Worm (Caenorhabditis elegans): ENCODE data around the gene F26D2.14.

F26D2.14 gene

ce11 chrV:16433471-16433870 lies 2.2 kb upstream of the F26D2.14 start, which contains the start of gene clec-234:
Gene clec-234 (minus strand): TSS chrV:16433571.
- TF ChIP-seq vab-7 (GFP tag; IDR thresholded peaks at IDR 0.05) (no peak), hlh-11 (tag; optimal IDR thresholded peaks at IDR 0.05) (no peak), nhr-237 (tag; optimal IDR thresholded peaks at IDR 0.05) (no peak), D1046.2 (GFP tag; IDR thresholded peaks at IDR 0.05) (no peak), attf-4 (tag; optimal IDR thresholded peaks at IDR 0.05) (no peak), nhr-25 (tag; optimal IDR thresholded peaks at IDR 0.05; ENCODE audit: borderline replicate concordance, insufficient read depth) (no peak), lin-38 (GFP tag; IDR thresholded peaks at IDR 0.05) (no peak)

ce11 chrV:16437546-16437945 lies 1.9 kb downstream of the F26D2.14 start, which contains the start of gene F26D2.15:
Gene F26D2.15 (plus strand): TSS chrV:16437846.
- TF ChIP-seq lir-3 (tag; optimal IDR thresholded peaks at IDR 0.05) (no peak), unc-62 (GFP tag; optimal IDR thresholded peaks at IDR 0.05 in 1 of 2) (peak in 1 of 2 experiments; percentile 72), unc-62 (tag; optimal IDR thresholded peaks at IDR 0.05) (no peak), sdz-12 (GFP tag; optimal IDR thresholded peaks at IDR 0.05) (no peak), saeg-2 (GFP tag; IDR thresholded peaks at IDR 0.05) (no peak), dmd-6 (GFP tag; IDR thresholded peaks at IDR 0.05) (no peak), dpl-1 (GFP tag; optimal IDR thresholded peaks at IDR 0.05) (no peak), zip-11 (GFP tag; IDR thresholded peaks at IDR 0.05) (no peak)

- TF ChIP-seq unc-62 (GFP tag; optimal IDR thresholded peaks at IDR 0.05 in 1 of 2) (peak in 1 of 2 experiments; percentile 60), unc-62 (tag; optimal IDR thresholded peaks at IDR 0.05) (no peak), lin-39 (tag; optimal IDR thresholded peaks at IDR 0.05) (no peak), snpc-4 (tag; optimal IDR thresholded peaks at IDR 0.05) (no peak)
These were observed 8.0 kb downstream of the F26D2.14 start, which contains the start of gene srh-141 for ce11 chrV:16443626-16444025. Gene srh-141 (plus strand): TSS chrV:16443926.

- TF ChIP-seq ceh-20 (GFP tag; IDR thresholded peaks at IDR 0.05): no peak
These were observed 10.0 kb downstream of the F26D2.14 start, which contains the start of gene T08G3.6 for ce11 chrV:16445676-16446075. Gene T08G3.6 (plus strand): TSS chrV:16445976.

ce11 chrV:16446191-16446590 lies 10.5 kb downstream of the F26D2.14 start:
- no peak for TF ChIP-seq fkh-10 (GFP tag; optimal IDR thresholded peaks at IDR 0.05)
- TF ChIP-seq nhr-41 (GFP tag; IDR thresholded peaks at IDR 0.05): no peak
- TF ChIP-seq php-3 (GFP tag; IDR thresholded peaks at IDR 0.05): no peak
- TF ChIP-seq nhr-6 (tag; optimal IDR thresholded peaks at IDR 0.05): no peak
- TF ChIP-seq jun-1 (tag; optimal IDR thresholded peaks at IDR 0.05): no peak
- no peak for TF ChIP-seq nhr-10 (tag; optimal IDR thresholded peaks at IDR 0.05)
- no peak for TF ChIP-seq F26F4.8 (GFP tag; conservative IDR thresholded peaks at IDR 0.05)
- TF ChIP-seq attf-4 (tag; optimal IDR thresholded peaks at IDR 0.05): no peak
- no peak for TF ChIP-seq dmd-8 (GFP tag; IDR thresholded peaks at IDR 0.05)
- no peak for TF ChIP-seq snpc-4 (tag; optimal IDR thresholded peaks at IDR 0.05)
- no peak for TF ChIP-seq daf-16 (GFP tag; optimal IDR thresholded peaks at IDR 0.05)
- no peak for TF ChIP-seq daf-16 (tag; optimal IDR thresholded peaks at IDR 0.05)
- no peak for TF ChIP-seq daf-8 (GFP tag; IDR thresholded peaks at IDR 0.05)
- TF ChIP-seq lsy-2 (tag; optimal IDR thresholded peaks at IDR 0.05): no peak
- no peak for TF ChIP-seq ztf-11 (tag; optimal IDR thresholded peaks at IDR 0.05)
- TF ChIP-seq unc-39 (tag; optimal IDR thresholded peaks at IDR 0.05): no peak
- no peak for TF ChIP-seq Y75B8A.6 (GFP tag; IDR thresholded peaks at IDR 0.05)
- TF ChIP-seq aha-1 (tag): no peak
- no peak for TF ChIP-seq nhr-42 (GFP tag; IDR thresholded peaks at IDR 0.05)
